Fruit fly (Drosophila melanogaster) whole organism, embryonic: ENCODE measurements around the gene ENGase.

Experiments
- CG6813 ChIP-seq: fragments of 200-800 bp; sonication (Bioruptor generic); optimal IDR thresholded peaks from 2 replicates; lab custom pipeline; 2017; ENCODE audit warnings: missing biosample characterization, missing genetic modification characterization, mild to moderate bottlenecking, moderate library complexity, missing genetic modification reagents
- Ssrp ChIP-seq: fragments of 200-800 bp; sonication (Bioruptor generic); optimal IDR thresholded peaks from 2 replicates; lab custom pipeline; 2018; ENCODE audit warnings: missing biosample characterization, mild to moderate bottlenecking, missing genetic modification characterization, moderate library complexity
- YL-1 ChIP-seq: fragments of 200-800 bp; sonication (Bioruptor generic); optimal IDR thresholded peaks from 3 replicates; lab custom pipeline; 2017; ENCODE audit warnings: missing biosample characterization, mild to moderate bottlenecking, missing genetic modification characterization

DNA sequence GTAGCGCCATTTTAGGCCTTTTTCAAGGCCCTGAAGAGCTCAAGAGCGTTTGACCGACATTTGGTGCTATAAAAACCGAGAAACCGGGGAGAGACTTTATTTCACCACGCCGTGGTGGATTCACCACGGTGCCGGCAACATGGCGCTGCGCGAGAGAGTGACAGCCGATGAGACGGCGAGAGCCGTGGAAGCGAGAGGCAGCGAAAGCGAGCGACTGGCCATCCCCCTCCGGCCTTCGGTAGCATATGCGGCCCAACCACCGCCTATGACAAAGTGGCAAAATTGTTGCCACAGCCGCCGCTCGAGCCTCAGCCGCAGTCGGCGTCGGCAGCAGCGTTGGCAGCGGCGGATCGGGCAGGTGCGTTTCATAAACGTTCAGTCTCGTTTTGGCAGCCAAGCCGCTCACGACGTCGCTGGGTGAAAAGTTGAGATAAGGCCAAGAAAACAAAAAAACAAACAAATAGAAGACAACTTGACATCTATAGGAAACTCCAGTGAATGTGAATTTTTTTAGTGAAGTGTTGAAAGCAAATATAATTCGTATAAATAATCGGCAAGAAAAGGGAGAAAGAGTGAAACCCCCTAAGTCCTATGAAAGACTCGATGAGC is 26.2 kb upstream of the ENGase start, which contains the start of gene B-H1:
- no peak for TF ChIP-seq CG6813 (GFP tag; lab: Kevin White, UChicago)
- no peak for TF ChIP-seq YL-1 (GFP tag; lab: Kevin White, UChicago)
- TF ChIP-seq Ssrp (tag; lab: Kevin White, UChicago) = no peak
